Fruit fly (Drosophila melanogaster): ENCODE data around the gene tna.

Gene tna

dm6 chr3L:10817670-10818650, 17.4 kb upstream of the tna start:
- TF ChIP-seq br (GFP tag; optimal IDR thresholded peaks at IDR 0.05): no peak
- no peak for TF ChIP-seq dsf (GFP tag; optimal IDR thresholded peaks at IDR 0.05; ENCODE audit: borderline replicate concordance)
- TF ChIP-seq Hr83 (GFP tag; optimal IDR thresholded peaks at IDR 0.05; ENCODE audit: poor library complexity, severe bottlenecking): no peak
- TF ChIP-seq Dfd (GFP tag; optimal IDR thresholded peaks at IDR 0.05): peak; percentile 59
- TF ChIP-seq sv (GFP tag; optimal IDR thresholded peaks at IDR 0.05): no peak
- no peak for TF ChIP-seq h (GFP tag; optimal IDR thresholded peaks at IDR 0.05)

dm6 chr3L:10821468-10821867, 13.9 kb upstream of the tna start:
- no peak for TF ChIP-seq Abd-B (GFP tag; optimal IDR thresholded peaks at IDR 0.05)
- TF ChIP-seq Vsx2 (GFP tag; optimal IDR thresholded peaks at IDR 0.05; ENCODE audit: partially characterized antibody): no peak
- TF ChIP-seq CrebA (GFP tag; optimal IDR thresholded peaks at IDR 0.05; ENCODE audit: borderline replicate concordance): no peak
- TF ChIP-seq h (GFP tag; optimal IDR thresholded peaks at IDR 0.05): no peak
- TF ChIP-seq dl (GFP tag; optimal IDR thresholded peaks at IDR 0.05; ENCODE audit: insufficient read depth in 1 of 2, partially characterized antibody in 2 of 2): no peak
- no peak for TF ChIP-seq Dfd (GFP tag; optimal IDR thresholded peaks at IDR 0.05)
- no peak for TF ChIP-seq brk (GFP tag; optimal IDR thresholded peaks at IDR 0.05)
- no peak for TF ChIP-seq CG32264 (GFP tag; optimal IDR thresholded peaks at IDR 0.05)
- TF ChIP-seq br (GFP tag; optimal IDR thresholded peaks at IDR 0.05): no peak

dm6 chr3L:10822364-10823231, 12.7 kb upstream of the tna start:
- TF ChIP-seq Sp1 (GFP tag; optimal IDR thresholded peaks at IDR 0.05): peak; percentile 15
- TF ChIP-seq HLH106 (tag; optimal IDR thresholded peaks at IDR 0.05): peak; percentile 35
- TF ChIP-seq psq (GFP tag; optimal IDR thresholded peaks at IDR 0.05): peak; percentile 35
- TF ChIP-seq sv (GFP tag; optimal IDR thresholded peaks at IDR 0.05): peak; percentile 55
- peak; percentile 35 for TF ChIP-seq fru (GFP tag; optimal IDR thresholded peaks at IDR 0.05)
- peak; percentile 21 for TF ChIP-seq OdsH (GFP tag; optimal IDR thresholded peaks at IDR 0.05)
- no peak for TF ChIP-seq Hr83 (GFP tag; optimal IDR thresholded peaks at IDR 0.05; ENCODE audit: poor library complexity, severe bottlenecking)
- TF ChIP-seq rgr (GFP tag; optimal IDR thresholded peaks at IDR 0.05): no peak
- TF ChIP-seq Mio (GFP tag; optimal IDR thresholded peaks at IDR 0.05): no peak
- TF ChIP-seq pan (optimal IDR thresholded peaks at IDR 0.05): no peak
- no peak for TF ChIP-seq Vsx2 (GFP tag; optimal IDR thresholded peaks at IDR 0.05; ENCODE audit: partially characterized antibody)
- peak; percentile 39 for TF ChIP-seq h (GFP tag; optimal IDR thresholded peaks at IDR 0.05)
- peak in 1 of 2 experiments; percentile 43 for TF ChIP-seq foxo (GFP tag; optimal IDR thresholded peaks at IDR 0.05)
- TF ChIP-seq ey (GFP tag; optimal IDR thresholded peaks at IDR 0.05): peak; percentile 33

- peak in 1 of 2 experiments; percentile 2 for TF ChIP-seq foxo (GFP tag; optimal IDR thresholded peaks at IDR 0.05)
- no peak for TF ChIP-seq GATAd (GFP tag; optimal IDR thresholded peaks at IDR 0.05)
Measured at dm6 chr3L:10827348-10827747, 8.0 kb upstream of the tna start.

dm6 chr3L:10829160-10829559, 6.2 kb upstream of the tna start:
- no peak for TF ChIP-seq sv (GFP tag; optimal IDR thresholded peaks at IDR 0.05)
- no peak for TF ChIP-seq Hr83 (GFP tag; optimal IDR thresholded peaks at IDR 0.05; ENCODE audit: poor library complexity, severe bottlenecking)
- TF ChIP-seq pan (optimal IDR thresholded peaks at IDR 0.05): no peak
- no peak for TF ChIP-seq CG9705 (GFP tag; optimal IDR thresholded peaks at IDR 0.05)
- no peak for TF ChIP-seq N (GFP tag; optimal IDR thresholded peaks at IDR 0.05)
- TF ChIP-seq sage (GFP tag; optimal IDR thresholded peaks at IDR 0.05): no peak
- TF ChIP-seq Jra (GFP tag; optimal IDR thresholded peaks at IDR 0.05): no peak
- TF ChIP-seq ey (GFP tag; optimal IDR thresholded peaks at IDR 0.05): no peak
- no peak for TF ChIP-seq h (GFP tag; optimal IDR thresholded peaks at IDR 0.05)
- no peak for TF ChIP-seq Myc (optimal IDR thresholded peaks at IDR 0.05)
- no peak for TF ChIP-seq OdsH (GFP tag; optimal IDR thresholded peaks at IDR 0.05)
- TF ChIP-seq lola (GFP tag; optimal IDR thresholded peaks at IDR 0.05): no peak
